Fruit fly (Drosophila melanogaster): ENCODE results near the gene CG5888.

The CG5888 gene

DNA sequence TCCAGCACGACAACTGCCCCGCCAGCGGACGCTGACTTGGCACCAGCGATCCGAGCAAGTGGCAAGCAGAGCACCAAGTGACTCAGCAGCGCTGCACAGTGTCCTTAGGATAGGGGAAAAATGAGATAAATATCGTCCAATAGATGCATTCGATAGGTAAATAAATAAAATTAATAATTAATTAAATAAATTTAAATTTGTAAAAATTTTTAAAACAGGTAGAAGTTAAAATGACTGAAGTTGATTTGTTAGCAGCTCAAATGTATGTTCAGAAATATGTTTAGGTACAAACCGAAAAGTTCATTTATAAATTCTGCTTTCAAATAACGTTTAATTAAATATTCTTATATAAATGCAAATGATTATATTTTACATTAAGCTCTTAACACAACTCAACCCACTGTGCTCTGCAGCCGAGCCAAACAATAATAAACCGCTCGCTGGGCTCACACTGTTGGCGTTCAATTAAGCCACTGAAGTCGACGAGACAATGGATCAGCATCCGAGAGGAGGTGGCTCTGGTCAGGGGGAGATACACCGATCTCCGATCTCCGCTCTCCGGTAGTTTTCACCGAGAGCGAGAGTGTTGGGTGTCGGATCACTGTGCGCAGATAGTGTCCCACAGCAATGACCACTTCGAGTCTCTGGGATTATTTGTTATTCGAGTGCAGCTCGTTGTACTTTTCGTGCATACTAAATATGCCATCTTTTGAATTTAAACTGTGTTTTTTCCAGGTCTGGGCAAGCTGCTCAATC, at the start of gene CG5888:
Gene CG5888, minus strand, starts transcription at position 19 of the 756 bp plus-strand sequence.
- TF ChIP-seq woc (GFP tag; optimal IDR thresholded peaks at IDR 0.05) (peak; percentile 30), N (GFP tag; optimal IDR thresholded peaks at IDR 0.05) (no peak), dl (GFP tag; optimal IDR thresholded peaks at IDR 0.05; ENCODE audit: insufficient read depth in 1 of 2, partially characterized antibody in 2 of 2) (no peak), CG9705 (GFP tag; optimal IDR thresholded peaks at IDR 0.05) (no peak), pan (optimal IDR thresholded peaks at IDR 0.05) (no peak), Mio (GFP tag; optimal IDR thresholded peaks at IDR 0.05) (no peak), rgr (GFP tag; optimal IDR thresholded peaks at IDR 0.05) (peak; percentile 50), Jra (GFP tag; optimal IDR thresholded peaks at IDR 0.05) (no peak), jim (GFP tag; optimal IDR thresholded peaks at IDR 0.05) (no peak), brk (GFP tag; optimal IDR thresholded peaks at IDR 0.05) (no peak), foxo (GFP tag; optimal IDR thresholded peaks at IDR 0.05) (peak in 1 of 2 experiments; percentile 79), Myc (optimal IDR thresholded peaks at IDR 0.05) (no peak), fru (GFP tag; optimal IDR thresholded peaks at IDR 0.05) (peak; percentile 67), tai (GFP tag; optimal IDR thresholded peaks at IDR 0.05) (no peak), Abd-B (GFP tag; optimal IDR thresholded peaks at IDR 0.05) (no peak), h (GFP tag; optimal IDR thresholded peaks at IDR 0.05) (no peak), HLH106 (tag; optimal IDR thresholded peaks at IDR 0.05) (peak; percentile 51), Dfd (GFP tag; optimal IDR thresholded peaks at IDR 0.05) (no peak), Sp1 (GFP tag; optimal IDR thresholded peaks at IDR 0.05) (peak; percentile 59), dmrt93B (GFP tag; optimal IDR thresholded peaks at IDR 0.05) (peak; percentile 10), sv (GFP tag; optimal IDR thresholded peaks at IDR 0.05) (peak; percentile 11), CrebA (GFP tag; optimal IDR thresholded peaks at IDR 0.05; ENCODE audit: borderline replicate concordance) (no peak), sage (GFP tag; optimal IDR thresholded peaks at IDR 0.05) (no peak), psq (GFP tag; optimal IDR thresholded peaks at IDR 0.05) (peak; percentile 73), Dif (GFP tag; optimal IDR thresholded peaks at IDR 0.05; ENCODE audit: partially characterized antibody) (peak; percentile 14), CG32264 (GFP tag; optimal IDR thresholded peaks at IDR 0.05) (no peak), Hr78 (GFP tag; optimal IDR thresholded peaks at IDR 0.05) (no peak), dsf (GFP tag; optimal IDR thresholded peaks at IDR 0.05; ENCODE audit: borderline replicate concordance) (no peak), Vsx2 (GFP tag; optimal IDR thresholded peaks at IDR 0.05; ENCODE audit: partially characterized antibody) (no peak), ey (GFP tag; optimal IDR thresholded peaks at IDR 0.05) (no peak), Hnf4 (GFP tag; optimal IDR thresholded peaks at IDR 0.05) (no peak), usp (GFP tag; optimal IDR thresholded peaks at IDR 0.05) (no peak), GATAd (GFP tag; optimal IDR thresholded peaks at IDR 0.05) (no peak), br (GFP tag; optimal IDR thresholded peaks at IDR 0.05) (no peak), lola (GFP tag; optimal IDR thresholded peaks at IDR 0.05) (no peak), Rel (GFP tag; optimal IDR thresholded peaks at IDR 0.05) (no peak), Rel (tag; optimal IDR thresholded peaks at IDR 0.05) (no peak), OdsH (GFP tag; optimal IDR thresholded peaks at IDR 0.05) (peak; percentile 50), Hr83 (GFP tag; optimal IDR thresholded peaks at IDR 0.05; ENCODE audit: poor library complexity, severe bottlenecking) (no peak)

DNA sequence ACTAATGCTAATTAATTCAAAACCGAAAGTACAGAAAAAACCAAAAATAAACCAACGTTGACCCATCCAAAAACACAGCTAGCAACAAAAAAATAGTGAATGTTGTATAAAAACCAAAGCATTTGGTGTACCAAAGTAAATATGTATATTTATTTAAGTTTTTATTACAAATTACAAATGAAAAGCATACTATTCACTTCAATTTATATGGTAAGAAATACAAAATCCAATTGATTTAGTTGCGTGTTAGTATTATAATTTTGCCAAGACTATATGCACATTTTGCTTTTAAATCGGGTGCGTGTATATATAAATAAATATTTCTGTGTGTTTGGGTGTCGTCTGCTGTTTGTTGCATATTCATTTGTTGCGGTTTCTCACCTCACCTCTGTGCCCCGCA, 48.9 kb upstream of the CG5888 start:
- TF ChIP-seq CrebA (GFP tag; optimal IDR thresholded peaks at IDR 0.05; ENCODE audit: borderline replicate concordance) (no peak), Dfd (GFP tag; optimal IDR thresholded peaks at IDR 0.05) (peak; percentile 22), GATAd (GFP tag; optimal IDR thresholded peaks at IDR 0.05) (no peak)
